Worm (Caenorhabditis elegans) whole organism, early embryonic: ENCODE data around the gene R09A8.9.

Experiments used
- ama-1 ChIP-seq: fragments of 150-350 bp; optimal IDR thresholded peaks from 2 replicates; lab custom pipeline; 2014
- flt-1 ChIP-seq: fragments of 200-800 bp; sonication (Bioruptor generic); IDR thresholded peaks from 2 replicates; pipeline ENCODE4 v1.3.6; 2022; ENCODE audit warnings: missing genetic modification characterization, missing compliant biosample characterization
- hmbx-1 ChIP-seq: sonication (generic microtip); optimal IDR thresholded peaks from 2 replicates; lab custom pipeline; 2016; ENCODE audit warnings: mild to moderate bottlenecking, missing genetic modification characterization, missing compliant biosample characterization
- hmg-4 ChIP-seq: fragments of 200-800 bp; sonication (Bioruptor generic); optimal IDR thresholded peaks from 2 replicates; lab custom pipeline; 2018; ENCODE audit warnings: mild to moderate bottlenecking, missing genetic modification characterization, missing compliant biosample characterization
- hnd-1 ChIP-seq: sonication (generic microtip); optimal IDR thresholded peaks from 2 replicates; lab custom pipeline; 2016; ENCODE audit warnings: missing genetic modification characterization, missing compliant biosample characterization
- pes-1 ChIP-seq: fragments of 200-800 bp; sonication (Bioruptor generic); IDR thresholded peaks from 2 replicates; pipeline ENCODE4 v1.3.6; 2022; ENCODE audit warnings: missing genetic modification reagents, missing genetic modification characterization, missing compliant biosample characterization

DNA sequence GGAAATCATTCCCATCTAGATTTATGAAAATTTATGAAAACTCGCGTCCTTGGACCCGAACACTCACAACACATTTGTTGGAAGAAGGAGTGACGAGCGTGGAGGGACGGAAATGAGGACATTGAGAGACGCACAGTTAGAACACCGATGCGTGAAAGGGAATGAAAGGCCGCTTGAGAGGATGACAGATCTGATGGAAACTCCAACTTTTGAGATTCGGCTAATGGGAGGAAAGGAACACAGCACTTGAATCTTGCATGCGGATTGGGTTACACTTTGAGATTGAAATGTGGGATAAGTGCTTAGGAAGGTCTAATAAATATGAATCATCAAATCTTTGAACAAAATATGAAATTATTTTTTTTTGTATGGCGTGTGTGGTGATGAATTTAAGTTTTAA lies 42.1 kb downstream of the R09A8.9 start:
- TF ChIP-seq ama-1 (lab: Kevin White, UChicago) (no peak), hmbx-1 (no peak), pes-1 (no peak), hmg-4 (GFP tag; lab: Kevin White, UChicago) (no peak), hnd-1 (no peak), flt-1 (no peak)
